Worm (Caenorhabditis elegans) whole organism, L3 larva: ENCODE results near the gene C17H12.2.
"Not testable (repeated sequence)": the region's sequence is repeated elsewhere in the genome, so short reads cannot be mapped to it uniquely, and the experiment has no call there.

Experiments used
- R02D3.7 ChIP-seq: fragments of 150-350 bp; optimal IDR thresholded peaks from 2 replicates; lab custom pipeline; 2014; ENCODE audit warnings: missing biosample characterization, missing genetic modification characterization
- ZK546.5 ChIP-seq: sonication (generic microtip); optimal IDR thresholded peaks from 2 replicates; lab custom pipeline; 2017; ENCODE audit warnings: missing biosample characterization, missing genetic modification characterization
- ama-1 ChIP-seq: fragments of 150-350 bp; optimal IDR thresholded peaks from 2 replicates; lab custom pipeline; 2018
- ceh-16 ChIP-seq: sonication (generic microtip); optimal IDR thresholded peaks from 2 replicates; lab custom pipeline; 2017; ENCODE audit warnings: missing biosample characterization, missing genetic modification characterization
- ceh-28 ChIP-seq: fragments of 150-350 bp; optimal IDR thresholded peaks from 2 replicates; lab custom pipeline; 2014; ENCODE audit warnings: missing biosample characterization, missing genetic modification reagents, missing genetic modification characterization
- ceh-9 ChIP-seq: sonication (generic microtip); optimal IDR thresholded peaks from 2 replicates; lab custom pipeline; 2018; ENCODE audit warnings: missing biosample characterization, missing genetic modification characterization
- daf-12 ChIP-seq: fragments of 150-350 bp; optimal IDR thresholded peaks from 2 replicates; lab custom pipeline; 2014; ENCODE audit warnings: missing biosample characterization, missing genetic modification reagents, missing genetic modification characterization
- egl-5 ChIP-seq: fragments of 150-350 bp; optimal IDR thresholded peaks from 2 replicates; lab custom pipeline; 2017; ENCODE audit warnings: missing biosample characterization, missing genetic modification reagents, missing genetic modification characterization, inconsistent platforms
- elt-1 ChIP-seq: fragments of 150-350 bp; optimal IDR thresholded peaks from 2 replicates; lab custom pipeline; 2014; ENCODE audit warnings: missing biosample characterization, missing genetic modification characterization
- elt-2 ChIP-seq: sonication (generic microtip); optimal IDR thresholded peaks from 2 replicates; lab custom pipeline; 2016; ENCODE audit warnings: missing genetic modification reagents, mild to moderate bottlenecking, missing genetic modification characterization, missing compliant biosample characterization
- elt-3 ChIP-seq, 3 experiments: fragments of 150-350 bp in 1 of 3; sonication (generic microtip) in 2 of 3; optimal IDR thresholded peaks; 2 replicates in 2 of 3; 4 replicates in 1 of 3; lab custom pipeline; 2014 to 2017; ENCODE audit warnings: missing biosample characterization in 3 of 3, missing genetic modification characterization in 3 of 3
- eor-1 ChIP-seq, 2 experiments: fragments of 150-350 bp; optimal IDR thresholded peaks; 2 replicates each; lab custom pipeline; 2014 to 2018; ENCODE audit warnings: missing biosample characterization in 2 of 2, missing genetic modification characterization in 2 of 2
- fkh-2 ChIP-seq: fragments of 150-350 bp; optimal IDR thresholded peaks from 2 replicates; lab custom pipeline; 2014; ENCODE audit warnings: missing biosample characterization, missing genetic modification reagents, missing genetic modification characterization
- fos-1 ChIP-seq: fragments of 150-350 bp; optimal IDR thresholded peaks from 2 replicates; lab custom pipeline; 2014; ENCODE audit warnings: missing biosample characterization, missing genetic modification characterization
- hmg-11 ChIP-seq: sonication (generic microtip); optimal IDR thresholded peaks from 2 replicates; lab custom pipeline; 2016; ENCODE audit warnings: missing genetic modification characterization, missing compliant biosample characterization
- lin-39 ChIP-seq: fragments of 150-350 bp; optimal IDR thresholded peaks from 2 replicates; lab custom pipeline; 2018; ENCODE audit warnings: missing biosample characterization, missing genetic modification reagents, missing genetic modification characterization
- nhr-11 ChIP-seq: fragments of 150-350 bp; optimal IDR thresholded peaks from 2 replicates; lab custom pipeline; 2014; ENCODE audit warnings: missing biosample characterization, missing genetic modification characterization
- nhr-12 ChIP-seq: fragments of 150-350 bp; optimal IDR thresholded peaks from 2 replicates; lab custom pipeline; 2014; ENCODE audit warnings: missing biosample characterization, missing genetic modification characterization
- nhr-23 ChIP-seq: fragments of 150-350 bp; optimal IDR thresholded peaks from 2 replicates; lab custom pipeline; 2014; ENCODE audit warnings: missing biosample characterization, missing genetic modification reagents, missing genetic modification characterization
- nhr-237 ChIP-seq: fragments of 150-350 bp; optimal IDR thresholded peaks from 2 replicates; lab custom pipeline; 2014; ENCODE audit warnings: missing biosample characterization, missing genetic modification characterization
- nhr-25 ChIP-seq: sonication (generic microtip); optimal IDR thresholded peaks from 2 replicates; lab custom pipeline; 2017; ENCODE audit warnings: missing biosample characterization, missing genetic modification characterization
- nhr-28 ChIP-seq: fragments of 150-350 bp; optimal IDR thresholded peaks from 2 replicates; lab custom pipeline; 2014; ENCODE audit warnings: missing biosample characterization, missing genetic modification characterization
- nhr-43 ChIP-seq: sonication (generic microtip); optimal IDR thresholded peaks from 2 replicates; lab custom pipeline; 2016; ENCODE audit warnings: mild to moderate bottlenecking, missing genetic modification characterization, missing compliant biosample characterization; ENCODE audit not compliant: poor library complexity, severe bottlenecking
- nhr-76 ChIP-seq: fragments of 150-350 bp; sonication (generic microtip); optimal IDR thresholded peaks from 5 replicates; lab custom pipeline; 2014; ENCODE audit warnings: missing biosample characterization, missing genetic modification characterization
- pha-4 ChIP-seq: fragments of 150-350 bp; optimal IDR thresholded peaks from 2 replicates; lab custom pipeline; 2014; ENCODE audit warnings: missing biosample characterization, missing genetic modification reagents, missing genetic modification characterization
- pqm-1 ChIP-seq: fragments of 150-350 bp; optimal IDR thresholded peaks from 2 replicates; lab custom pipeline; 2017; ENCODE audit warnings: missing biosample characterization, missing genetic modification characterization, inconsistent platforms
- skn-1 ChIP-seq: fragments of 150-350 bp; optimal IDR thresholded peaks from 2 replicates; lab custom pipeline; 2014; ENCODE audit warnings: missing biosample characterization, missing genetic modification characterization
- snpc-4 ChIP-seq: fragments of 150-350 bp; optimal IDR thresholded peaks from 2 replicates; lab custom pipeline; 2014; ENCODE audit warnings: missing biosample characterization, missing genetic modification characterization
- tbx-2 ChIP-seq: sonication (generic microtip); optimal IDR thresholded peaks from 2 replicates; lab custom pipeline; 2016; ENCODE audit warnings: mild to moderate bottlenecking, missing genetic modification characterization, missing compliant biosample characterization
- unc-62 ChIP-seq: fragments of 150-350 bp; sonication (generic microtip); optimal IDR thresholded peaks from 4 replicates; lab custom pipeline; 2014; ENCODE audit warnings: missing biosample characterization, missing genetic modification reagents, missing genetic modification characterization

The C17H12.2 gene

ce11 chrIV:6829902-6830301, 39.6 kb upstream of the C17H12.2 start, which contains the start of gene H20E11.1:
Gene H20E11.1 (plus strand): TSS chrIV:6830145.
- TF ChIP-seq elt-1 (tag; lab: Kevin White, UChicago) (no peak), elt-2 (tag; lab: Kevin White, UChicago) (peak; percentile 71), ceh-28 (no peak), ceh-9 (tag; lab: Kevin White, UChicago) (no peak), nhr-25 (tag; lab: Kevin White, UChicago) (no peak), pqm-1 (tag; lab: Kevin White, UChicago) (peak; percentile 89), nhr-76 (tag; lab: Kevin White, UChicago) (no peak)
- TF ChIP-seq, all 47 proteins: peak for 2

ce11 chrIV:6827477-6827876, 37.2 kb upstream of the C17H12.2 start, which contains the start of gene H20E11.2:
Gene H20E11.2 (plus strand): TSS chrIV:6827777.
- TF ChIP-seq egl-5 (tag; lab: Kevin White, UChicago); lin-39; nhr-237: not testable (repeated sequence)
- TF ChIP-seq, all 47 proteins: peak for 0; not testable (repeated sequence) for 47

DNA sequence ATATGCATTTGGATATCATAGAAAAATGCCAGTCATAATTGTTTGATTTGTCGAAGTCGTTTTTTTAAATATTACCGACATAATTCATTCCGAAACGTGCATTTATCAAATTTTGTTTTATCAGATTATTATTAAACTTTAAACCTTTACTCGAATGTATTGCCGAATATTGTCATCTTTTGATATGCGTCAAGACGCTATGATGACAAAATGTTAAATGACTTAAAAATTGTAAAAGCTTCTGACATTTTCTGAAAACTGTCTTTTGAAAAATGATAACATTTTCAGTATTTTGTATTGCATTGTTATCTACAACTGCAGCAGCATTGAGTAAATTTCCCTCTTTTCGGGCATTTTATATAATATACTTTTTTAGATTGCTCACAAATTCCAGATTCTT, 34.3 kb upstream of the C17H12.2 start, which contains the start of gene H20E11.3:
H20E11.3 (plus strand) TSS at position 195 of the 400 bp plus-strand sequence.
- TF ChIP-seq elt-2 (tag; lab: Kevin White, UChicago) = peak; percentile 56
- TF ChIP-seq tbx-2 (tag; lab: Kevin White, UChicago) = no peak
- TF ChIP-seq ZK546.5 = no peak
- TF ChIP-seq nhr-25 (tag; lab: Kevin White, UChicago) = no peak
- no peak for TF ChIP-seq unc-62 (GFP tag; lab: Kevin White, UChicago)
- no peak for TF ChIP-seq elt-3 (tag; optimal IDR thresholded peaks at IDR 0.05; lab: Kevin White, UChicago)

ce11 chrIV:6822406-6822805, 32.1 kb upstream of the C17H12.2 start, which contains the start of gene C17H12.6:
Gene C17H12.6 (minus strand): TSS chrIV:6822506.
- no peak for TF ChIP-seq pha-4 (tag; lab: Kevin White, UChicago)
- TF ChIP-seq daf-12 (tag; lab: Kevin White, UChicago) = no peak
- TF ChIP-seq R02D3.7 (tag; lab: Kevin White, UChicago) = no peak
- TF ChIP-seq eor-1 (tag; optimal IDR thresholded peaks at IDR 0.05; lab: Kevin White, UChicago) = no peak

ce11 chrIV:6821709-6822108, 31.4 kb upstream of the C17H12.2 start:
- TF ChIP-seq fos-1 (tag; lab: Kevin White, UChicago) = no peak
- TF ChIP-seq elt-2 (tag; lab: Kevin White, UChicago) = no peak
- TF ChIP-seq ceh-16 = no peak
- no peak for TF ChIP-seq nhr-11 (tag; lab: Kevin White, UChicago)
- no peak for TF ChIP-seq nhr-23 (tag; lab: Kevin White, UChicago)
- TF ChIP-seq nhr-76 (tag; lab: Kevin White, UChicago) = no peak
- TF ChIP-seq pqm-1 (tag; lab: Kevin White, UChicago) = no peak
- TF ChIP-seq R02D3.7 (tag; lab: Kevin White, UChicago) = no peak
- TF ChIP-seq ZK546.5 = no peak

DNA sequence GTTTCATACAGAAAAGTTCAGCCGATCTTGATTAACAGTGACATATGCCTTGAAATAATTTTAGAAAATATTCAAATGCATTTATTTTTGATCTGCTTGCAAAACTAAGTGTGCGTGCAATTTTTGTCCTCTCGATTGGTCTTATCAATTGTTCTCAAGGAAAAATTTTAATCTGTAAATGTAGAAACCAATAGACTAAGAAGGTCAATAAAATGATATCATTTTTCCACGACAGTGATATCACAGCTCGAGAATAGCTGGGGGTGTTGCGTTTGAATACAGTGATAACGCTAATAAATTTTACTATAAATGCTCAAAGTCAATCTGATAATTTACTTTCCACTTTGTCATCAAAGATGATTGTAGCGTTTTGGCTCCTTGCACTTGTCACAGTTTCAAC, 28.1 kb upstream of the C17H12.2 start, which contains the start of gene C17H12.8:
C17H12.8 (plus strand) TSS at position 335 of the 400 bp plus-strand sequence.
- TF ChIP-seq pqm-1 (tag; lab: Kevin White, UChicago) (peak; percentile 55), snpc-4 (tag; lab: Kevin White, UChicago) (no peak), elt-2 (tag; lab: Kevin White, UChicago) (peak; percentile 86), ZK546.5 (no peak), nhr-76 (tag; lab: Kevin White, UChicago) (no peak), hmg-11 (no peak)

DNA sequence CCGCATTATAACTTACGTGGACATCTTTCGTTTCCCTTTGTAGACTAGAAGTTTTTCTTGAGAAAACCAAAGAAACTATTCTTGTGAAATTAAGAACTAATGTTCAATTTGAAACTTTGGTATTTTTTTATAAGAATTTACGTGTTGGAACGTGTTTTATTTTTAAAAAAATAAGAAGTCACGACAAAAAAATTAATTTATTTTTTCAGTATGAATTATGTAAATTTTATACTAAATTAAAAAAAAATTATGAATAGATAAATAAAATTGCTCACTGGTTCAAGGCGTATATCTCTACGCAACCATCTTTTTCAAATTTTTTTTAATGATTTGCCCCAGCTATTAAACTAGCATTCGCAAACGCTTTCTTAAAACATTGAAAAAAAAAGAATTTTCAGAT, 27.3 kb upstream of the C17H12.2 start, which contains the start of gene C17H12.5:
C17H12.5 (minus strand) TSS at position 101 of the 400 bp plus-strand sequence.
- no peak for TF ChIP-seq nhr-11 (tag; lab: Kevin White, UChicago)
- no peak for TF ChIP-seq nhr-28 (tag; lab: Kevin White, UChicago)
- TF ChIP-seq fkh-2 (tag; lab: Kevin White, UChicago) = no peak
- no peak for TF ChIP-seq ZK546.5
- TF ChIP-seq nhr-23 (tag; lab: Kevin White, UChicago) = no peak
- no peak for TF ChIP-seq skn-1 (tag; lab: Kevin White, UChicago)
- no peak for TF ChIP-seq nhr-43 (tag; lab: Kevin White, UChicago)
- no peak for TF ChIP-seq elt-2 (tag; lab: Kevin White, UChicago)
- no peak for TF ChIP-seq ama-1 (lab: Kevin White, UChicago)
- TF ChIP-seq nhr-12 (tag; lab: Kevin White, UChicago) = no peak
